Worm (Caenorhabditis elegans) whole organism, early embryonic: ENCODE data around the gene gst-5.

Experiments
- B0310.2 ChIP-seq: sonication (generic microtip); optimal IDR thresholded peaks from 2 replicates; lab custom pipeline; 2016; ENCODE audit warnings: mild to moderate bottlenecking, missing genetic modification characterization, missing compliant biosample characterization
- F13C5.2 ChIP-seq: sonication (generic microtip); optimal IDR thresholded peaks from 2 replicates; lab custom pipeline; 2017; ENCODE audit warnings: mild to moderate bottlenecking, missing genetic modification characterization, inconsistent platforms, missing compliant biosample characterization
- aly-1 ChIP-seq: sonication (generic microtip); optimal IDR thresholded peaks from 2 replicates; lab custom pipeline; 2016; ENCODE audit warnings: missing genetic modification characterization, missing compliant biosample characterization
- ama-1 ChIP-seq: fragments of 150-350 bp; optimal IDR thresholded peaks from 2 replicates; lab custom pipeline; 2014
- ceh-13 ChIP-seq: fragments of 200-800 bp; sonication (Bioruptor generic); optimal IDR thresholded peaks from 2 replicates; lab custom pipeline; 2018; ENCODE audit warnings: mild to moderate bottlenecking, missing genetic modification characterization, missing compliant biosample characterization
- flt-1 ChIP-seq: fragments of 200-800 bp; sonication (Bioruptor generic); IDR thresholded peaks from 2 replicates; pipeline ENCODE4 v1.3.6; 2022; ENCODE audit warnings: missing genetic modification characterization, missing compliant biosample characterization
- hmbx-1 ChIP-seq: sonication (generic microtip); optimal IDR thresholded peaks from 2 replicates; lab custom pipeline; 2016; ENCODE audit warnings: mild to moderate bottlenecking, missing genetic modification characterization, missing compliant biosample characterization
- hmg-4 ChIP-seq: fragments of 200-800 bp; sonication (Bioruptor generic); optimal IDR thresholded peaks from 2 replicates; lab custom pipeline; 2018; ENCODE audit warnings: mild to moderate bottlenecking, missing genetic modification characterization, missing compliant biosample characterization
- scrt-1 ChIP-seq: fragments of 200-800 bp; sonication (Bioruptor generic); IDR thresholded peaks from 2 replicates; pipeline ENCODE4 v1.3.6; 2022; ENCODE audit warnings: missing genetic modification characterization, missing compliant biosample characterization
- sea-1 ChIP-seq: fragments of 200-800 bp; sonication (Bioruptor generic); conservative IDR thresholded peaks from 2 replicates; pipeline ENCODE4 v1.3.6; 2022; ENCODE audit warnings: missing genetic modification characterization, missing compliant biosample characterization
- tra-4 ChIP-seq: sonication (generic microtip); optimal IDR thresholded peaks from 2 replicates; lab custom pipeline; 2017; ENCODE audit warnings: missing genetic modification characterization, missing compliant biosample characterization

ce11 chrII:10902104-10902503 is 48.0 kb upstream of the gst-5 start, which contains the start of gene gly-1:
- TF ChIP-seq ceh-13 (GFP tag; lab: Kevin White, UChicago) (no peak), tra-4 (tag; lab: Kevin White, UChicago) (no peak), B0310.2 (no peak), flt-1 (GFP tag; lab: Robert Waterston, UW) (no peak), ama-1 (no peak), aly-1 (no peak), hmbx-1 (tag; lab: Kevin White, UChicago) (no peak), F13C5.2 (no peak), sea-1 (no peak), scrt-1 (no peak), hmg-4 (GFP tag; lab: Kevin White, UChicago) (no peak)
